Fruit fly (Drosophila melanogaster) S2 (cell line): ENCODE results near the gene brun.

ENCODE experiments used
- CG8478 ChIP-seq: fragments of >200 bp; optimal IDR thresholded peaks from 2 replicates; lab custom pipeline; 2018
- CTCF ChIP-seq, 2 experiments: fragments of >200 bp; optimal IDR thresholded peaks; 2 replicates each; lab custom pipeline; 2018

DNA sequence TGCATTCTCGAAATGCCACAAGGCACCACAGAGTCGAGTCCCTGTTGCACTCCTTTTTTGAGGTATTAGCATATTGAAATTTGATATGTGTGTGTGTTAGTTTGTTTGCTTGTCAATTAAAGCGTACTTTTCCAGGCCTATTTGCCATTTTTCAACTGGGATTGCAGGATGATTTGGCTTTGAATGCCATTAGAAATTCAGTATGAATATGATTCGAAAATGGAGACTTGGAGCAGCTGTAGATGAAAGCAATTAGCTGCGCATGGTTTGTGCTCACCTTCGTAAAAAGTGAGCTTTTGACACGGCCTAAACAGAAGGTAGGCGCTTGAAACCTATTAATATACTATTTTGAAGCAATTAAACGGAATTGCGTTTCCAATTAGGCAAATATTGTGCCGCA lies 51.9 kb downstream of the brun start, which contains the start of gene CG31677:
- TF ChIP-seq CTCF (optimal IDR thresholded peaks at IDR 0.05; lab: Kevin White, UChicago), result no peak
- no peak for TF ChIP-seq CG8478 (lab: Kevin White, UChicago)
